Fruit fly (Drosophila melanogaster): ENCODE measurements around the gene MICU1.
A peak's percentile ranks its signal among the peaks of the same experiment; 100 is the strongest.

Gene MICU1

dm6 chr2L:7188530-7188996 is 6.5 kb downstream of the MICU1 start (continued):
- peak; percentile 97 for TF ChIP-seq Optix (GFP tag; IDR thresholded peaks at IDR 0.05)
- TF ChIP-seq CG4730 (GFP tag; IDR thresholded peaks at IDR 0.05), result peak; percentile 98
- TF ChIP-seq nerfin-2 (GFP tag; IDR thresholded peaks at IDR 0.05; ENCODE audit: partially characterized antibody), result no peak
- TF ChIP-seq C15 (GFP tag; IDR thresholded peaks at IDR 0.05), result peak; percentile 91
- TF ChIP-seq Mrtf (GFP tag; IDR thresholded peaks at IDR 0.05), result peak; percentile 98
- TF ChIP-seq CG4707 (GFP tag; optimal IDR thresholded peaks at IDR 0.05), result peak; percentile 92
- peak; percentile 98 for TF ChIP-seq croc (GFP tag; conservative IDR thresholded peaks at IDR 0.05)
- TF ChIP-seq CG17186 (GFP tag; optimal IDR thresholded peaks at IDR 0.05), result peak; percentile 87
- peak; percentile 66 for TF ChIP-seq Neu2 (GFP tag; optimal IDR thresholded peaks at IDR 0.05; ENCODE audit: borderline replicate concordance)
- TF ChIP-seq Hr78 (GFP tag; optimal IDR thresholded peaks at IDR 0.05), result peak in 1 of 2 experiments; percentile 96
- TF ChIP-seq CG30403 (GFP tag; optimal IDR thresholded peaks at IDR 0.05), result peak; percentile 99
- peak; percentile 94 for TF ChIP-seq CG31224 (GFP tag; IDR thresholded peaks at IDR 0.05)
- peak; percentile 99 for TF ChIP-seq dmrt99B (tag; optimal IDR thresholded peaks at IDR 0.05)
- TF ChIP-seq CG14710 (tag; optimal IDR thresholded peaks at IDR 0.05), result peak; percentile 96
- TF ChIP-seq CG11560 (tag; IDR thresholded peaks at IDR 0.05), result peak; percentile 94
- peak; percentile 99 for TF ChIP-seq nmo (GFP tag; optimal IDR thresholded peaks at IDR 0.05)
- peak; percentile 95 for TF ChIP-seq CG8944 (GFP tag; optimal IDR thresholded peaks at IDR 0.05)
- peak; percentile 96 for TF ChIP-seq CG17829 (tag; optimal IDR thresholded peaks at IDR 0.05)
- TF ChIP-seq unc-4 (GFP tag; IDR thresholded peaks at IDR 0.05; ENCODE audit: partially characterized antibody), result 0 out of 2 replicates have a peak, but pooled peaks have one; percentile 18
- peak; percentile 96 for TF ChIP-seq CG6813 (GFP tag; optimal IDR thresholded peaks at IDR 0.05)
- TF ChIP-seq CG32767 (GFP tag; IDR thresholded peaks at IDR 0.05), result peak; percentile 97
- TF ChIP-seq Elba2 (GFP tag; optimal IDR thresholded peaks at IDR 0.05), result peak; percentile 52
- TF ChIP-seq CG7987 (GFP tag; optimal IDR thresholded peaks at IDR 0.05), result peak; percentile 93
- TF ChIP-seq CG18262 (tag; optimal IDR thresholded peaks at IDR 0.05), result peak; percentile 98
- TF ChIP-seq Sry-δ (GFP tag; optimal IDR thresholded peaks at IDR 0.05), result peak; percentile 57
- peak in 1 of 2 experiments; percentile 99 for TF ChIP-seq eve (GFP tag; optimal IDR thresholded peaks at IDR 0.05)
- no peak for TF ChIP-seq cad (GFP tag; optimal IDR thresholded peaks at IDR 0.05)
- TF ChIP-seq dpn (GFP tag; optimal IDR thresholded peaks at IDR 0.05), result peak; percentile 97 to 98
- peak; percentile 99 for TF ChIP-seq bsh (GFP tag; optimal IDR thresholded peaks at IDR 0.05)
- peak; percentile 100 for TF ChIP-seq sens (GFP tag)
- peak; percentile 77 for TF ChIP-seq p53 (GFP tag; optimal IDR thresholded peaks at IDR 0.05)
- peak; percentile 88 for TF ChIP-seq CG6654 (GFP tag; optimal IDR thresholded peaks at IDR 0.05)
- TF ChIP-seq bab2 (GFP tag; optimal IDR thresholded peaks at IDR 0.05), result peak; percentile 96
- peak; percentile 94 for TF ChIP-seq Taf1 (GFP tag; IDR thresholded peaks at IDR 0.05)
- TF ChIP-seq run (tag; optimal IDR thresholded peaks at IDR 0.05), result peak; percentile 98
- TF ChIP-seq Lhr (GFP tag; optimal IDR thresholded peaks at IDR 0.05), result peak; percentile 92
- TF ChIP-seq CG6854 (GFP tag; optimal IDR thresholded peaks at IDR 0.05), result peak; percentile 97
- peak; percentile 80 for TF ChIP-seq CG7271 (tag; optimal IDR thresholded peaks at IDR 0.05)
- TF ChIP-seq mld (GFP tag; IDR thresholded peaks at IDR 0.05; ENCODE audit: partially characterized antibody), result no peak
- peak; percentile 98 for TF ChIP-seq Rfx (GFP tag; IDR thresholded peaks at IDR 0.05)
- no peak for TF ChIP-seq Opbp (GFP tag; IDR thresholded peaks at IDR 0.05; ENCODE audit: partially characterized antibody)
- peak; percentile 93; the same call in 2 of the 3 replicates for TF ChIP-seq CG2889 (GFP tag; IDR thresholded peaks at IDR 0.05)
- peak; percentile 95 for TF ChIP-seq CG17912 (GFP tag; optimal IDR thresholded peaks at IDR 0.05)
- TF ChIP-seq CG13424 (tag; optimal IDR thresholded peaks at IDR 0.05), result peak; percentile 99
- TF ChIP-seq h (optimal IDR thresholded peaks at IDR 0.05), result no peak
- peak; percentile 96 for TF ChIP-seq NFAT (GFP tag; IDR thresholded peaks at IDR 0.05)
- no peak for TF ChIP-seq inv (GFP tag; IDR thresholded peaks at IDR 0.05; ENCODE audit: partially characterized antibody)
- peak; percentile 95 for TF ChIP-seq CG4617 (GFP tag; optimal IDR thresholded peaks at IDR 0.05; ENCODE audit: borderline replicate concordance)
- TF ChIP-seq CG13123 (GFP tag; optimal IDR thresholded peaks at IDR 0.05), result peak; percentile 93
- no peak for TF ChIP-seq fru (optimal IDR thresholded peaks at IDR 0.05)
